Worm (Caenorhabditis elegans) whole organism, young adult: ENCODE data around the gene cut-2.
A peak's percentile ranks its signal among the peaks of the same experiment; 100 is the strongest.

Experiments used
- B0035.1 ChIP-seq: sonication (generic microtip); optimal IDR thresholded peaks from 2 replicates; lab custom pipeline; 2016; ENCODE audit warnings: missing genetic modification characterization, mild to moderate bottlenecking, missing compliant biosample characterization, missing genotype, missing genetic modification reagents
- F22D6.2 ChIP-seq: sonication (generic microtip); optimal IDR thresholded peaks from 2 replicates; lab custom pipeline; 2016; ENCODE audit warnings: mild to moderate bottlenecking, missing genetic modification characterization, missing compliant biosample characterization
- F23B12.7 ChIP-seq: sonication (generic microtip); optimal IDR thresholded peaks from 2 replicates; lab custom pipeline; 2017; ENCODE audit warnings: missing genetic modification characterization, mild to moderate bottlenecking, missing compliant biosample characterization, antibody characterized with exemption, moderate library complexity; ENCODE audit not compliant: insufficient read depth
- F33H1.4 ChIP-seq: fragments of 200-800 bp; sonication (Bioruptor generic); IDR thresholded peaks from 2 replicates; pipeline ENCODE4 v1.3.6; 2022; ENCODE audit warnings: missing genetic modification reagents, missing genetic modification characterization, missing compliant biosample characterization
- K11D2.4 ChIP-seq: fragments of 200-800 bp; sonication (Bioruptor generic); IDR thresholded peaks from 2 replicates; pipeline ENCODE4 v1.3.6; 2022; ENCODE audit warnings: missing genetic modification reagents, missing genetic modification characterization, missing compliant biosample characterization
- Y56A3A.18 ChIP-seq: fragments of 200-800 bp; sonication (Bioruptor generic); IDR thresholded peaks from 2 replicates; pipeline ENCODE4 v1.3.6; 2022; ENCODE audit warnings: missing genetic modification reagents, missing genetic modification characterization, missing compliant biosample characterization
- ZK185.1 ChIP-seq: sonication (generic microtip); optimal IDR thresholded peaks from 2 replicates; lab custom pipeline; 2016; ENCODE audit warnings: mild to moderate bottlenecking, missing genetic modification characterization, missing compliant biosample characterization; ENCODE audit not compliant: poor library complexity, severe bottlenecking
- aptf-2 ChIP-seq: fragments of 200-800 bp; sonication (Bioruptor generic); conservative IDR thresholded peaks from 2 replicates; pipeline ENCODE4 v1.3.6; 2022; ENCODE audit warnings: missing genetic modification reagents, missing genetic modification characterization, missing compliant biosample characterization
- atf-7 ChIP-seq: sonication (generic microtip); optimal IDR thresholded peaks from 2 replicates; lab custom pipeline; 2017; ENCODE audit warnings: mild to moderate bottlenecking, missing genetic modification characterization, missing compliant biosample characterization
- attf-3 ChIP-seq: fragments of 200-800 bp; sonication (Bioruptor generic); conservative IDR thresholded peaks from 2 replicates; pipeline ENCODE4 v1.3.6; 2022; ENCODE audit warnings: missing genetic modification reagents, missing genetic modification characterization, missing compliant biosample characterization
- attf-5 ChIP-seq: fragments of 200-800 bp; sonication (Bioruptor generic); optimal IDR thresholded peaks from 2 replicates; lab custom pipeline; 2018; ENCODE audit warnings: mild to moderate bottlenecking, missing genetic modification characterization, missing compliant biosample characterization
- attf-6 ChIP-seq: fragments of 200-800 bp; sonication (Bioruptor generic); IDR thresholded peaks from 2 replicates; pipeline ENCODE4 v1.3.6; 2022; ENCODE audit warnings: missing genetic modification reagents, missing genetic modification characterization, missing compliant biosample characterization
- ccch-3 ChIP-seq: fragments of 200-800 bp; sonication (Bioruptor generic); optimal IDR thresholded peaks from 2 replicates; lab custom pipeline; 2018; ENCODE audit warnings: mild to moderate bottlenecking, missing genetic modification characterization, missing compliant biosample characterization
- cebp-2 ChIP-seq: fragments of 200-800 bp; sonication (Bioruptor generic); IDR thresholded peaks from 2 replicates; pipeline ENCODE4 v1.3.6; 2022; ENCODE audit warnings: missing genetic modification characterization, missing compliant biosample characterization
- ceh-27 ChIP-seq: fragments of 200-800 bp; sonication (Bioruptor generic); optimal IDR thresholded peaks from 2 replicates; lab custom pipeline; 2018; ENCODE audit warnings: mild to moderate bottlenecking, missing genetic modification characterization, moderate library complexity, missing compliant biosample characterization
- ceh-79 ChIP-seq: sonication (generic microtip); optimal IDR thresholded peaks from 2 replicates; lab custom pipeline; 2017; ENCODE audit warnings: mild to moderate bottlenecking, missing genetic modification characterization, missing compliant biosample characterization
- die-1 ChIP-seq: sonication (generic microtip); optimal IDR thresholded peaks from 2 replicates; lab custom pipeline; 2016; ENCODE audit warnings: missing genotype, mild to moderate bottlenecking, missing genetic modification characterization, missing compliant biosample characterization
- dpl-1 ChIP-seq: fragments of 150-350 bp; optimal IDR thresholded peaks from 2 replicates; lab custom pipeline; 2014; ENCODE audit warnings: missing biosample characterization, missing genetic modification reagents, missing genetic modification characterization
- egl-18 ChIP-seq: fragments of 200-800 bp; sonication (Bioruptor generic); IDR thresholded peaks from 2 replicates; pipeline ENCODE4 v1.3.6; 2022; ENCODE audit warnings: missing genetic modification reagents, missing genetic modification characterization, missing compliant biosample characterization
- hmg-20 ChIP-seq: fragments of 200-800 bp; sonication (Bioruptor generic); IDR thresholded peaks from 2 replicates; pipeline ENCODE4 v1.3.6; 2022; ENCODE audit warnings: missing genetic modification reagents, missing genetic modification characterization, missing compliant biosample characterization
- hrde-1 ChIP-seq: sonication (generic microtip); optimal IDR thresholded peaks from 2 replicates; lab custom pipeline; 2016; ENCODE audit warnings: missing genetic modification characterization, mild to moderate bottlenecking, missing compliant biosample characterization, moderate library complexity, missing genotype, missing genetic modification reagents, borderline replicate concordance
- let-526 ChIP-seq: fragments of 200-800 bp; sonication (Bioruptor generic); IDR thresholded peaks from 2 replicates; pipeline ENCODE4 v1.3.6; 2022; ENCODE audit warnings: missing genetic modification reagents, missing genetic modification characterization, missing compliant biosample characterization
- lir-1 ChIP-seq: fragments of 200-800 bp; sonication (Bioruptor generic); conservative IDR thresholded peaks from 2 replicates; pipeline ENCODE4 v1.3.6; 2022; ENCODE audit warnings: missing genetic modification reagents, missing genetic modification characterization, missing compliant biosample characterization
- lsl-1 ChIP-seq: fragments of 200-800 bp; sonication (Bioruptor generic); optimal IDR thresholded peaks from 2 replicates; lab custom pipeline; 2018; ENCODE audit warnings: mild to moderate bottlenecking, missing genetic modification characterization, moderate library complexity, missing compliant biosample characterization
- madf-6 ChIP-seq: fragments of 200-800 bp; sonication (Bioruptor generic); IDR thresholded peaks from 2 replicates; pipeline ENCODE4 v1.3.6; 2022; ENCODE audit warnings: missing genetic modification reagents, missing genetic modification characterization, missing compliant biosample characterization
- madf-8 ChIP-seq: fragments of 200-800 bp; sonication (Bioruptor generic); conservative IDR thresholded peaks from 2 replicates; pipeline ENCODE4 v1.3.6; 2022; ENCODE audit warnings: missing genetic modification reagents, missing genetic modification characterization, missing compliant biosample characterization
- nhr-80 ChIP-seq: sonication (generic microtip); optimal IDR thresholded peaks from 2 replicates; lab custom pipeline; 2016; ENCODE audit warnings: missing genetic modification characterization, missing compliant biosample characterization
- nhr-90 ChIP-seq: sonication (generic microtip); optimal IDR thresholded peaks from 2 replicates; lab custom pipeline; 2016; ENCODE audit warnings: missing genotype, mild to moderate bottlenecking, missing genetic modification characterization, missing compliant biosample characterization
- rcor-1 ChIP-seq: fragments of 200-800 bp; sonication (Bioruptor generic); IDR thresholded peaks from 2 replicates; pipeline ENCODE4 v1.3.6; 2022; ENCODE audit warnings: missing genetic modification reagents, missing genetic modification characterization, missing compliant biosample characterization
- snpc-1.1 ChIP-seq: sonication (generic microtip); optimal IDR thresholded peaks from 2 replicates; lab custom pipeline; 2017; ENCODE audit warnings: missing genetic modification characterization, mild to moderate bottlenecking, missing compliant biosample characterization, antibody characterized with exemption, moderate library complexity, missing genotype, missing genetic modification reagents; ENCODE audit not compliant: insufficient read depth
- somi-1 ChIP-seq: fragments of 200-800 bp; sonication (Bioruptor generic); optimal IDR thresholded peaks from 2 replicates; lab custom pipeline; 2018; ENCODE audit warnings: mild to moderate bottlenecking, missing genetic modification characterization, missing compliant biosample characterization
- tbx-9 ChIP-seq: sonication (generic microtip); optimal IDR thresholded peaks from 2 replicates; lab custom pipeline; 2016; ENCODE audit warnings: borderline replicate concordance, missing genetic modification characterization, inconsistent platforms, missing compliant biosample characterization
- tlf-1 ChIP-seq: fragments of 200-800 bp; sonication (Bioruptor generic); optimal IDR thresholded peaks from 2 replicates; lab custom pipeline; 2018; ENCODE audit warnings: mild to moderate bottlenecking, missing genetic modification characterization, missing compliant biosample characterization
- xnd-1 ChIP-seq: sonication (generic microtip); optimal IDR thresholded peaks from 2 replicates; lab custom pipeline; 2016; ENCODE audit warnings: missing genotype, missing genetic modification reagents, missing genetic modification characterization, missing compliant biosample characterization
- zfh-2 ChIP-seq: fragments of 200-800 bp; sonication (Bioruptor generic); conservative IDR thresholded peaks from 2 replicates; pipeline ENCODE4 v1.3.6; 2022; ENCODE audit warnings: missing genetic modification reagents, missing genetic modification characterization, missing compliant biosample characterization
- ztf-25 ChIP-seq: fragments of 200-800 bp; sonication (Bioruptor generic); IDR thresholded peaks from 2 replicates; pipeline ENCODE4 v1.3.6; 2022; ENCODE audit warnings: missing genetic modification reagents, missing genetic modification characterization, missing compliant biosample characterization
- ztf-26 ChIP-seq: sonication (generic microtip); optimal IDR thresholded peaks from 2 replicates; lab custom pipeline; 2017; ENCODE audit warnings: missing genetic modification characterization, missing compliant biosample characterization

The cut-2 gene

ce11 chrV:13396426-13396825 is 18.3 kb upstream of the cut-2 start:
- TF ChIP-seq aptf-2 (GFP tag; lab: Robert Waterston, UW) (no peak), zfh-2 (GFP tag; lab: Robert Waterston, UW) (peak; percentile 67), attf-5 (no peak), ceh-27 (GFP tag; lab: Kevin White, UChicago) (peak; percentile 80), F22D6.2 (no peak), rcor-1 (GFP tag; lab: Robert Waterston, UW) (0 out of 2 replicates have a peak, but pooled peaks have one; percentile 16), tbx-9 (tag; lab: Kevin White, UChicago) (no peak), somi-1 (GFP tag; lab: Kevin White, UChicago) (peak; percentile 59), Y56A3A.18 (GFP tag; lab: Robert Waterston, UW) (no peak), attf-6 (no peak), ceh-79 (tag; lab: Kevin White, UChicago) (peak; percentile 8), lir-1 (GFP tag; lab: Robert Waterston, UW) (no peak), ccch-3 (GFP tag; lab: Kevin White, UChicago) (no peak)
- TF ChIP-seq, all 124 proteins: peak for 5

ce11 chrV:13401669-13402068 is 13.1 kb upstream of the cut-2 start:
- TF ChIP-seq xnd-1 (tag; lab: Kevin White, UChicago), result no peak
- TF ChIP-seq B0035.1, result no peak
- TF ChIP-seq K11D2.4, result no peak
- no peak for TF ChIP-seq madf-6
- TF ChIP-seq egl-18, result no peak
- TF ChIP-seq hrde-1 (tag; lab: Kevin White, UChicago), result no peak
- TF ChIP-seq die-1 (tag; lab: Kevin White, UChicago), result no peak
- no peak for TF ChIP-seq lsl-1
- TF ChIP-seq dpl-1 (GFP tag; lab: Kevin White, UChicago), result no peak
- no peak for TF ChIP-seq cebp-2 (GFP tag; lab: Robert Waterston, UW)
- no peak for TF ChIP-seq ztf-25 (GFP tag; lab: Robert Waterston, UW)

- TF ChIP-seq tlf-1 (no peak), snpc-1.1 (tag; lab: Kevin White, UChicago) (no peak), nhr-80 (tag; lab: Kevin White, UChicago) (no peak), let-526 (GFP tag; lab: Robert Waterston, UW) (no peak), F33H1.4 (no peak), somi-1 (GFP tag; lab: Kevin White, UChicago) (peak; percentile 24)
These were observed 12.2 kb upstream of the cut-2 start for ce11 chrV:13402524-13402923.

ce11 chrV:13406032-13406431 is 8.7 kb upstream of the cut-2 start, which contains the start of gene cutl-1:
Gene cutl-1, minus strand, starts transcription at chrV:13406114.
- TF ChIP-seq atf-7 (tag; lab: Kevin White, UChicago), result no peak
- peak; percentile 89 for TF ChIP-seq attf-3 (GFP tag; lab: Robert Waterston, UW)
- no peak for TF ChIP-seq ZK185.1 (tag; lab: Kevin White, UChicago)
- no peak for TF ChIP-seq zfh-2 (GFP tag; lab: Robert Waterston, UW)
- peak; percentile 73 for TF ChIP-seq madf-6
- peak; percentile 60 for TF ChIP-seq madf-8 (GFP tag; lab: Robert Waterston, UW)
- TF ChIP-seq lsl-1, result peak; percentile 49
- no peak for TF ChIP-seq ztf-26
- no peak for TF ChIP-seq F23B12.7 (tag; lab: Kevin White, UChicago)
- no peak for TF ChIP-seq hmg-20 (GFP tag; lab: Robert Waterston, UW)
- no peak for TF ChIP-seq nhr-90
- TF ChIP-seq cebp-2 (GFP tag; lab: Robert Waterston, UW), result no peak
- TF ChIP-seq hrde-1 (tag; lab: Kevin White, UChicago), result no peak
